Worm (Caenorhabditis elegans): ENCODE measurements around the gene srh-248.

DNA sequence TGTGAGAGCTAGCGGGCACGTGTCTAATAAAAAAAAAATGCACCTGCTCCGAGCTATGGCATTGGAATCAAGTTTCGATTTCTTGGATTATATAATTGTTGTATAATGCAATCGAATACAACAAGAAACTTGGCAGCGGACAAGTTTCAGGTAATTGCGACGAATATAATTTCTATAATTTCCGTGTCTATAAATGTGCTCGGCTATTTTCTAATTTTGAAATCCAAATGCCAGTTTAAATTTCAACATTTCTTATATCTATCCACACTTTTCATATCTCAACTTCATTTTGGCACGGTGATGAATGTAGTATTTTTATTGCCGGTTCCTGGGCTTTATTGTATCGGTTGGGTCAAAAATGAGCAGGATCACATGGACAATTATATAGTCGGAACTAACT, 25.5 kb downstream of the srh-248 start, which contains the start of gene C31B8.16:
- no peak for TF ChIP-seq dao-5 (tag; optimal IDR thresholded peaks at IDR 0.05)
- no peak for TF ChIP-seq W03F9.2 (tag; optimal IDR thresholded peaks at IDR 0.05)
- no peak for TF ChIP-seq him-1 (tag; optimal IDR thresholded peaks at IDR 0.05)
